Worm (Caenorhabditis elegans): ENCODE data around the gene C31H2.4.

ce11 chrX:5117571-5117970 is 41.9 kb downstream of the C31H2.4 start:
- TF ChIP-seq nhr-237 (tag; optimal IDR thresholded peaks at IDR 0.05) (no peak), nhr-12 (tag; optimal IDR thresholded peaks at IDR 0.05) (no peak), ceh-39 (tag; optimal IDR thresholded peaks at IDR 0.05) (no peak)

Measured in whole organism, mixed stage, embryonic.